Fruit fly (Drosophila melanogaster) whole organism: ENCODE measurements around the gene Hk.

Source experiments
- pan ChIP-seq: fragments of >200 bp; optimal IDR thresholded peaks from 2 replicates; lab custom pipeline; 2017
- psq ChIP-seq: fragments of >200 bp; optimal IDR thresholded peaks from 2 replicates; lab custom pipeline; 2017
- usp ChIP-seq: fragments of >200 bp; optimal IDR thresholded peaks from 2 replicates; lab custom pipeline; 2017; ENCODE audit warnings: missing biosample characterization, missing genetic modification characterization, mixed read lengths

DNA sequence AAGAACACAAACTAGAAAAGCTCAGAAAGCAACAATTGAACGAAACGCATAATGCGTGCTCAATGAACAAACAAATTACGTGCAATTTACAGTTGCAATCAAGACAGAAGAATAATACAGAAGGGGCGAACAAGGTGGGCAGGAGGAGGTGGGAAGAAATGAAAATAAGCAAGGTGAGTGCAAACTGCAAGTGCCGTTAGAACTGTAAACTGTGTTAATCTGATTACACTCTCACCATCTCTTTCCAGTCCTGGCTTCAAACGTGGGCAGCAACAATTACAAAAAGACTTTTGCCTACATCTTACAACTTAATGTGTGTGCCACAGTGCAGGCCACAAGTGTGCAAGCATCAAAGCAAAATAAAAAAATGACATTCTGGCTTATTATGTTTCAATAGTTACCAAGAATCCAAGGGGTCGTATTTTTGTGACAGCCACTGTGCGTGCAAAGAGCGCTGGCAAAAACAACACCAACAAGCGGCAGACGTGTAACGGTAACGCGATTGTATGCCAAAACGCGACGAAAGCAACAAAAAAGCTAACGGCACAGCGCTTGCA lies 52.9 kb downstream of the Hk start:
- TF ChIP-seq usp (GFP tag; lab: Kevin White, UChicago) (no peak), psq (lab: Kevin White, UChicago) (peak; percentile 31), pan (lab: Kevin White, UChicago) (no peak)
